Worm (Caenorhabditis elegans) whole organism, L2 larva: ENCODE data around the gene T16G1.3.

ENCODE experiments used
- C34F6.9 ChIP-seq: fragments of 150-350 bp; optimal IDR thresholded peaks from 2 replicates; lab custom pipeline; 2014; ENCODE audit warnings: missing biosample characterization, missing genetic modification characterization
- F13H6.1 ChIP-seq: sonication (generic microtip); optimal IDR thresholded peaks from 2 replicates; lab custom pipeline; 2016; ENCODE audit warnings: missing genetic modification characterization, missing compliant biosample characterization
- ZK546.5 ChIP-seq: sonication (generic microtip); optimal IDR thresholded peaks from 2 replicates; lab custom pipeline; 2017; ENCODE audit warnings: missing biosample characterization, missing genetic modification characterization
- blmp-1 ChIP-seq: sonication (generic microtip); optimal IDR thresholded peaks from 2 replicates; lab custom pipeline; 2017; ENCODE audit warnings: missing genetic modification characterization, mild to moderate bottlenecking, missing compliant biosample characterization, antibody characterized with exemption, moderate library complexity; ENCODE audit not compliant: insufficient read depth
- ceh-82 ChIP-seq: fragments of 150-350 bp; optimal IDR thresholded peaks from 2 replicates; lab custom pipeline; 2014; ENCODE audit warnings: missing biosample characterization, missing genetic modification characterization
- crh-2 ChIP-seq: sonication (generic microtip); optimal IDR thresholded peaks from 2 replicates; lab custom pipeline; 2017; ENCODE audit warnings: missing biosample characterization, missing genetic modification characterization
- dmd-4 ChIP-seq: sonication (generic microtip); optimal IDR thresholded peaks from 2 replicates; lab custom pipeline; 2017; ENCODE audit warnings: missing biosample characterization, missing genetic modification characterization
- egl-27 ChIP-seq: sonication (generic microtip); optimal IDR thresholded peaks from 3 replicates; lab custom pipeline; 2017; ENCODE audit warnings: missing biosample characterization, missing genetic modification reagents, missing genetic modification characterization
- elt-1 ChIP-seq: fragments of 150-350 bp; optimal IDR thresholded peaks from 2 replicates; lab custom pipeline; 2014; ENCODE audit warnings: missing biosample characterization, missing genetic modification characterization
- fos-1 ChIP-seq: fragments of 150-350 bp; optimal IDR thresholded peaks from 2 replicates; lab custom pipeline; 2014; ENCODE audit warnings: missing biosample characterization, missing genetic modification characterization
- gmeb-1 ChIP-seq: fragments of 150-350 bp; optimal IDR thresholded peaks from 2 replicates; lab custom pipeline; 2014; ENCODE audit warnings: missing biosample characterization, missing genetic modification characterization
- lin-13 ChIP-seq: fragments of 150-350 bp; optimal IDR thresholded peaks from 2 replicates; lab custom pipeline; 2014; ENCODE audit warnings: missing biosample characterization, missing genetic modification reagents, missing genetic modification characterization
- lin-39 ChIP-seq: fragments of 150-350 bp; optimal IDR thresholded peaks from 2 replicates; lab custom pipeline; 2014; ENCODE audit warnings: missing biosample characterization, missing genetic modification reagents, missing genetic modification characterization
- lsy-2 ChIP-seq, 2 experiments: fragments of 150-350 bp in 1 of 2; sonication (generic microtip) in 1 of 2; optimal IDR thresholded peaks; 2 replicates each; lab custom pipeline; 2014 to 2017; ENCODE audit warnings: missing biosample characterization in 2 of 2, missing genetic modification characterization in 2 of 2
- nhr-10 ChIP-seq: sonication (generic microtip); optimal IDR thresholded peaks from 2 replicates; lab custom pipeline; 2017; ENCODE audit warnings: missing biosample characterization, missing genetic modification characterization
- nhr-12 ChIP-seq: fragments of 150-350 bp; optimal IDR thresholded peaks from 2 replicates; lab custom pipeline; 2014; ENCODE audit warnings: missing biosample characterization, missing genetic modification characterization
- nhr-129 ChIP-seq: fragments of 150-350 bp; optimal IDR thresholded peaks from 2 replicates; lab custom pipeline; 2014; ENCODE audit warnings: missing biosample characterization, missing genetic modification characterization
- nhr-25 ChIP-seq: fragments of 150-350 bp; sonication (generic microtip); optimal IDR thresholded peaks from 3 replicates; lab custom pipeline; 2014; ENCODE audit warnings: missing biosample characterization, missing genetic modification characterization
- nhr-6 ChIP-seq: fragments of 150-350 bp; optimal IDR thresholded peaks from 2 replicates; lab custom pipeline; 2014; ENCODE audit warnings: missing biosample characterization, missing genetic modification characterization
- nhr-77 ChIP-seq: fragments of 150-350 bp; optimal IDR thresholded peaks from 2 replicates; lab custom pipeline; 2014; ENCODE audit warnings: missing biosample characterization, missing genetic modification characterization
- peb-1 ChIP-seq: fragments of 150-350 bp; optimal IDR thresholded peaks from 2 replicates; lab custom pipeline; 2014; ENCODE audit warnings: missing biosample characterization, missing genetic modification characterization
- sma-3 ChIP-seq: sonication (generic microtip); optimal IDR thresholded peaks from 2 replicates; lab custom pipeline; 2016; ENCODE audit warnings: missing genetic modification reagents, missing genetic modification characterization, missing compliant biosample characterization
- sma-9 ChIP-seq, 2 experiments: fragments of 150-350 bp in 1 of 2; sonication (generic microtip) in 1 of 2; optimal IDR thresholded peaks; 2 replicates each; lab custom pipeline; 2014 to 2016; ENCODE audit warnings: missing genetic modification characterization in 2 of 2, mild to moderate bottlenecking in 1 of 2, missing biosample characterization in 1 of 2, missing compliant biosample characterization in 1 of 2, missing genetic modification reagents in 1 of 2, moderate library complexity in 1 of 2
- snpc-4 ChIP-seq: fragments of 150-350 bp; optimal IDR thresholded peaks from 2 replicates; lab custom pipeline; 2014; ENCODE audit warnings: missing biosample characterization, missing genetic modification characterization
- unc-39 ChIP-seq: fragments of 150-350 bp; optimal IDR thresholded peaks from 2 replicates; lab custom pipeline; 2014; ENCODE audit warnings: missing biosample characterization, missing genetic modification characterization
- unc-55 ChIP-seq: fragments of 150-350 bp; sonication (generic microtip); optimal IDR thresholded peaks from 3 replicates; lab custom pipeline; 2014; ENCODE audit warnings: missing biosample characterization, missing genetic modification reagents, missing genetic modification characterization
- unc-62 ChIP-seq: fragments of 150-350 bp; optimal IDR thresholded peaks from 2 replicates; lab custom pipeline; 2014; ENCODE audit warnings: missing biosample characterization, missing genetic modification reagents, missing genetic modification characterization
- ztf-11 ChIP-seq: sonication (generic microtip); optimal IDR thresholded peaks from 2 replicates; lab custom pipeline; 2017; ENCODE audit warnings: missing biosample characterization, missing genetic modification characterization
- ztf-4 ChIP-seq: fragments of 150-350 bp; optimal IDR thresholded peaks from 2 replicates; lab custom pipeline; 2014; ENCODE audit warnings: missing biosample characterization, missing genetic modification characterization

The T16G1.3 gene

DNA sequence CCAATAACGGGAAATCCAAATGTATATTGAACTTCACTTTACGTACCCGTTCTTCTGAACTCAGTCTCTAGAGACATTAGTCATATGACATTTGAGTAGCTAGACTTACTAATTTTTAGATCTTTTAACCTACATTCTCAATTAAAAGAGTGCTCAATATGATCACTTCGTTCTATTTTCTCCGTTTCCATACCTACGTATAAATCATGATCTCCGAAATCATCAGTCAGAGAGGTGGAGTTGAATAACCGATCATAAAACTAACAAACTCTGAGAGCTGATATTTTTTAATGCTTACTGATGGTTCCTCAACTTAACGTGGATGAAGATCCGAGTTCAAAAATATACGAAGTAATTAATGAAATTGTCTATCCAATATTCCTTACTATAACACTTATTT, 19.9 kb upstream of the T16G1.3 start, which contains the start of gene srd-35:
srd-35 (plus strand) TSS at position 301 of the 400 bp plus-strand sequence.
- TF ChIP-seq ZK546.5 (tag; lab: Kevin White, UChicago), result no peak
- no peak for TF ChIP-seq lin-13
- TF ChIP-seq dmd-4 (tag; lab: Kevin White, UChicago), result no peak
- TF ChIP-seq elt-1 (tag; lab: Kevin White, UChicago), result no peak
- TF ChIP-seq C34F6.9 (tag; lab: Kevin White, UChicago), result no peak
- no peak for TF ChIP-seq ztf-4 (tag; lab: Kevin White, UChicago)

DNA sequence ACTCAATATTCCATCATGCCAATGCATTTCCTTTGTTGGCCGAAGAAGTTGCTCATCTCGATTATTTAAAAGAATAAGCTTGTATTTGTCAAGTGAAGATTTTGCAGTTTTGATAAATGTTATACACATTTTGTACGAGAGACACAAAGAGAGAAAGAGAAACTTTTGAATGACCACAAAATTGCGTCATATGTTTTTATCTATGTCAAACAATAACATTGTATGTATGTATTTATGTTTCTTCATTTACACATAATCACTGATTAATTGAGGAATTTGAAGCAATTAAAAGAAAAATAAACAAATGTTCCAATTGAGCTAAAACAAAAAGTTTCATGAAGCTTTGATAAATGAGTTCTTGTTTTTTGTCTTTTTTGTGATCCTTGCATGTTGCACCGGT, 19.1 kb upstream of the T16G1.3 start, which contains the start of gene hrg-9:
hrg-9 (minus strand) TSS at position 152 of the 400 bp plus-strand sequence.
- TF ChIP-seq crh-2 (tag; lab: Kevin White, UChicago) (peak; percentile 3), sma-3 (GFP tag; lab: Kevin White, UChicago) (no peak), ceh-82 (tag; lab: Kevin White, UChicago) (no peak), lsy-2 (tag; optimal IDR thresholded peaks at IDR 0.05; lab: Kevin White, UChicago) (peak in 1 of 2 experiments; percentile 33), unc-55 (GFP tag; lab: Kevin White, UChicago) (no peak), elt-1 (tag; lab: Kevin White, UChicago) (no peak), fos-1 (tag; lab: Kevin White, UChicago) (peak; percentile 6), ztf-11 (tag; lab: Kevin White, UChicago) (no peak), nhr-25 (peak; percentile 34), nhr-129 (peak; percentile 96)

DNA sequence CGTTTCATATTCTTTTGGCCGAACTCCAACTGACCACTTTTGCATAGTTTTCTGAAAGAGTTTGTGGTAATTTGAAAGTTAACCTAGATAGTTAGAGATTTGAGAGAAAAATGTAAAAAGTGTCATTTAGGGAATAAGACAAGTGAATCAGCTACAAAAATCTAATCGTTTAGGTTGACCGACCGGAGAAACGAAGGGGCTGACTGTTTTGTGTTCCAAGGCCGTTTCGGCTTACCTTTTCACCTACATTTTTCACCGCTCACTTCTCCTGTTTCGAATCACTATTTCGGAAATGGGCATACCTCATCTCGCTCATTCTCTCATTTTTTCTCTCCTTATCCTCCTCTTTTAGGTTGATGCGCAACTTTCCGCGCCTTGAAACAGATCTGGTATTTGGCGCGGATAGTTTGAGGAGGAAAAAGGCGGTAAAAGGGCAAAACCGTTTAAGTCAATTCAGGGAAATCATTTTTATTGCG, 17.0 kb upstream of the T16G1.3 start, which contains the start of gene mpst-7:
mpst-7 (minus strand) TSS at position 51 of the 476 bp plus-strand sequence.
- TF ChIP-seq egl-27 (tag; lab: Kevin White, UChicago) (no peak), nhr-77 (tag; lab: Kevin White, UChicago) (no peak), C34F6.9 (tag; lab: Kevin White, UChicago) (no peak), nhr-10 (no peak), lin-39 (tag; lab: Kevin White, UChicago) (no peak), sma-9 (GFP tag; optimal IDR thresholded peaks at IDR 0.05; lab: Kevin White, UChicago) (no peak), sma-9 (tag; optimal IDR thresholded peaks at IDR 0.05; lab: Kevin White, UChicago) (no peak), nhr-6 (no peak), gmeb-1 (tag; lab: Kevin White, UChicago) (no peak), crh-2 (tag; lab: Kevin White, UChicago) (no peak), nhr-25 (peak; percentile 20), snpc-4 (tag; lab: Kevin White, UChicago) (no peak), lsy-2 (tag; optimal IDR thresholded peaks at IDR 0.05; lab: Kevin White, UChicago) (no peak), ztf-11 (tag; lab: Kevin White, UChicago) (no peak), blmp-1 (tag; lab: Kevin White, UChicago) (no peak), fos-1 (tag; lab: Kevin White, UChicago) (peak; percentile 35), F13H6.1 (no peak), sma-3 (GFP tag; lab: Kevin White, UChicago) (no peak)

DNA sequence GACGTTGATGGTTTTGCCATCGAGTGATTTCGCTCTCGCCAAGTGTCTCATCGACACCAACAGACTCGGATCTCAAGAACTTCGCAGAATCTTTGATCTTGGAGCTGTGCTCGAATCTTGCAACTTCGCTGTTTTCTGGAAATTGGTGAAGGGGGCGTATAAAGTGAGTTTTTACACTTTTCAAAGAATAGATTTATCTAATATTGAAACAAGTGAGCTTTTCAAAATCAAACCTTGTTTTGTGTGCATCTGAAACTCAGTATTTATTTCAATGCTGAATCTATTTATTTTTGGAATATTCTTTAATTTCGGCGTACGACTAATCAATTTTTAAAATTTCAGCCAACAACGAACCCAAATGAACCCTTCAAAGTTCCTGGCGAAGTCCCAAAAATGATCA, 10.1 kb upstream of the T16G1.3 start:
- no peak for TF ChIP-seq ceh-82 (tag; lab: Kevin White, UChicago)
- TF ChIP-seq unc-62 (GFP tag; lab: Kevin White, UChicago), result no peak
- no peak for TF ChIP-seq crh-2 (tag; lab: Kevin White, UChicago)
- TF ChIP-seq unc-39 (tag; lab: Kevin White, UChicago), result no peak
- TF ChIP-seq nhr-12 (tag; lab: Kevin White, UChicago), result no peak
- no peak for TF ChIP-seq ztf-11 (tag; lab: Kevin White, UChicago)
- TF ChIP-seq ztf-4 (tag; lab: Kevin White, UChicago), result no peak
- TF ChIP-seq egl-27 (tag; lab: Kevin White, UChicago), result no peak
- TF ChIP-seq lin-39 (tag; lab: Kevin White, UChicago), result no peak
- no peak for TF ChIP-seq peb-1 (tag; lab: Kevin White, UChicago)
- no peak for TF ChIP-seq F13H6.1
- TF ChIP-seq sma-9 (GFP tag; optimal IDR thresholded peaks at IDR 0.05; lab: Kevin White, UChicago), result no peak
- TF ChIP-seq sma-9 (tag; optimal IDR thresholded peaks at IDR 0.05; lab: Kevin White, UChicago), result no peak
- TF ChIP-seq unc-55 (GFP tag; lab: Kevin White, UChicago), result no peak
- no peak for TF ChIP-seq dmd-4 (tag; lab: Kevin White, UChicago)

DNA sequence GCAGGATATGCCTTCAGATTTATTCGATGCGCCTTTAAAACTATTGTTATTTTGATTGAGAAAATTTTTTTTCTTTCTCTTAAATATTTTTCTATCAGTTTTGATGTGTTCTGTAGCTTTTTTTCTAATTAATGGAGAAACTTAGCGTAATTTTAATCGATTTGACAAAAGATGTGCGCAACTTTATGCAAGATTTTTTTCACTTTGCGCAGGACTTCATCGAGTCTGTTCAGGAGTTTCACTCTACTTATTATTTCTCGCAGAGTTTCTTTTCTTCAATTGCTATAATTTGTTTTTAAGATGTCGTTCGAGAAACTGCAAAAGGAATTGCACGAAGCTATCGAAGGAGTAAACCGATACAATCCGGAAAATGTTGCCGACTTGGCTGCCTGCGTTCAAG, 9.6 kb upstream of the T16G1.3 start, which contains the start of gene eif-3.K:
eif-3.K (plus strand) TSS at position 301 of the 400 bp plus-strand sequence.
- TF ChIP-seq peb-1 (tag; lab: Kevin White, UChicago), result no peak
